Fruit fly (Drosophila melanogaster): Measurements from ENCODE around the gene Pglym78.
A peak's percentile ranks its signal among the peaks of the same experiment; 100 is the strongest.

Pglym78 gene

DNA sequence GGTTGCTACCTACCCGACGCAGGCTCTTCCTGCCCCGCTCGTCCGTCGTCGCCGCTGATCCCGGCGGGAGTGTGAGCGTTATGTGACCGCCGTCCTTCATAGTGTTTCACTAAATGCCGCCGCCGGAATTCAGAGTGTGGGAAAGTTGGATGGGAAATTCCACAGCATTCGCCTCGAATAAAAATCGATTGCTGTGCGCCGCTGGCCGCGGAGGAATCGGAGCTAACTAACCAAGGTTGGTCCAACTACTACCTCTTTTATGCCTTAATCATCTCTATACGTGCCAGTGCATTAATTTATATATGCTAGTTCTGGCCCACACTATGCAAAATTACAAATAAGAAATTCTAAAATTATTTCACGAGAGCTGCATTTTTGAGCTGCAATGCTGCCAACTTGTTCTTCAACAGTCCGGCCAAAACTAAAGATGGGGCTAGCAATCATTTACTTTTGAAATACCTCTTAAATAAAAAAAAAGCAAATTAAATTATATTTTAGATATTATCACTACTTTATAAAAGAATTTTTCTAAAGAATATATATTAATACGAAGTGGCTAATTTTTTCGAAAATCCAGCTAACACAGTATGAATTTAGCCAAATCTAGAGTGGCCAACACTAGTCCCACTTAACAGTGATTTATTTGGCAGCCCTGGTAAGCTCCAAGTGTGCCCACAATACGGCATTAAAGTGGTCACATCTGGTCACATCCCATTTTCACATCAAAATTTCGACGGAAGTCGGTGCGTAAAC is 35.5 kb upstream of the Pglym78 start, which contains the start of the genes alpha-Man-Ib and Pdhb (continued):
- TF ChIP-seq Vsx1 (GFP tag; optimal IDR thresholded peaks at IDR 0.05), result no peak
- peak; percentile 50 for TF ChIP-seq CG13296 (GFP tag; optimal IDR thresholded peaks at IDR 0.05)
- peak; percentile 82 for TF ChIP-seq grau (tag; optimal IDR thresholded peaks at IDR 0.05)
- TF ChIP-seq CG12236 (GFP tag; optimal IDR thresholded peaks at IDR 0.05), result no peak
- TF ChIP-seq CG10959 (GFP tag; IDR thresholded peaks at IDR 0.05), result peak; percentile 33; the same call in 1 of the 2 replicates
- TF ChIP-seq ems (GFP tag; optimal IDR thresholded peaks at IDR 0.05), result peak; percentile 42
- peak; percentile 59 for TF ChIP-seq tup (GFP tag; optimal IDR thresholded peaks at IDR 0.05)
- no peak for TF ChIP-seq pan (optimal IDR thresholded peaks at IDR 0.05)
- peak in 1 of 2 experiments; percentile 77 for TF ChIP-seq pan (GFP tag; optimal IDR thresholded peaks at IDR 0.05 in 1 of 2, IDR thresholded peaks at IDR 0.05 in 1 of 2)
- peak; percentile 75 for TF ChIP-seq fd3F (GFP tag; optimal IDR thresholded peaks at IDR 0.05)
- TF ChIP-seq bcd (GFP tag; optimal IDR thresholded peaks at IDR 0.05), result no peak
- no peak for TF ChIP-seq sqz (GFP tag; optimal IDR thresholded peaks at IDR 0.05)
- TF ChIP-seq CG8089 (GFP tag; optimal IDR thresholded peaks at IDR 0.05), result no peak
- TF ChIP-seq abd-A (tag; optimal IDR thresholded peaks at IDR 0.05), result no peak
- TF ChIP-seq CG17385 (GFP tag; optimal IDR thresholded peaks at IDR 0.05), result peak; percentile 64
- TF ChIP-seq pzg (GFP tag; optimal IDR thresholded peaks at IDR 0.05), result peak; percentile 88
- TF ChIP-seq B-H2 (GFP tag; optimal IDR thresholded peaks at IDR 0.05), result peak; percentile 82
- no peak for TF ChIP-seq Doc2 (GFP tag; IDR thresholded peaks at IDR 0.05)
- peak; percentile 39 for TF ChIP-seq CG18011 (GFP tag; optimal IDR thresholded peaks at IDR 0.05)
- TF ChIP-seq CG2129 (GFP tag; IDR thresholded peaks at IDR 0.05; ENCODE audit: partially characterized antibody), result no peak
- TF ChIP-seq CG12071 (GFP tag; optimal IDR thresholded peaks at IDR 0.05), result no peak
- peak; percentile 4 for TF ChIP-seq MESR4 (GFP tag; optimal IDR thresholded peaks at IDR 0.05)
- peak; percentile 24 for TF ChIP-seq CG2875 (GFP tag; optimal IDR thresholded peaks at IDR 0.05)
- TF ChIP-seq CG12659 (GFP tag; optimal IDR thresholded peaks at IDR 0.05), result peak; percentile 92
- TF ChIP-seq Trl (optimal IDR thresholded peaks at IDR 0.05), result no peak
- peak; percentile 33 for TF ChIP-seq Trl (GFP tag; optimal IDR thresholded peaks at IDR 0.05)
- no peak for TF ChIP-seq CG34376 (GFP tag; optimal IDR thresholded peaks at IDR 0.05)
- TF ChIP-seq CG6254 (GFP tag; optimal IDR thresholded peaks at IDR 0.05), result no peak
- TF ChIP-seq da (GFP tag; optimal IDR thresholded peaks at IDR 0.05), result no peak
- no peak for TF ChIP-seq p53 (GFP tag; optimal IDR thresholded peaks at IDR 0.05)
- TF ChIP-seq CG43689 (GFP tag; IDR thresholded peaks at IDR 0.05), result no peak
- TF ChIP-seq Lim3 (GFP tag; IDR thresholded peaks at IDR 0.05), result 0 out of 2 replicates have a peak, but pooled peaks have one; percentile 16
- TF ChIP-seq CoRest (tag; optimal IDR thresholded peaks at IDR 0.05), result peak; percentile 92
- peak; percentile 10 for TF ChIP-seq slp2 (GFP tag; optimal IDR thresholded peaks at IDR 0.05)
- TF ChIP-seq seq (GFP tag; IDR thresholded peaks at IDR 0.05), result peak; percentile 54; the same call in 1 of the 2 replicates
- TF ChIP-seq zf30C (GFP tag; optimal IDR thresholded peaks at IDR 0.05), result no peak
- TF ChIP-seq Eip74EF (GFP tag; optimal IDR thresholded peaks at IDR 0.05), result no peak
- no peak for TF ChIP-seq CG14860 (GFP tag; IDR thresholded peaks at IDR 0.05; ENCODE audit: partially characterized antibody)
- peak; percentile 36; the same call in 1 of the 2 replicates for TF ChIP-seq rib (GFP tag; IDR thresholded peaks at IDR 0.05)
- TF ChIP-seq pfk (GFP tag; optimal IDR thresholded peaks at IDR 0.05), result peak; percentile 11
- TF ChIP-seq HLH4C (GFP tag; IDR thresholded peaks at IDR 0.05; ENCODE audit: partially characterized antibody), result no peak
- peak; percentile 88 for TF ChIP-seq CG9797 (GFP tag; optimal IDR thresholded peaks at IDR 0.05)
- TF ChIP-seq Bdp1 (GFP tag; optimal IDR thresholded peaks at IDR 0.05), result no peak
- TF ChIP-seq Sox100B (GFP tag; optimal IDR thresholded peaks at IDR 0.05), result no peak
- TF ChIP-seq CG6654 (GFP tag; optimal IDR thresholded peaks at IDR 0.05), result peak; percentile 5
- TF ChIP-seq mirr (GFP tag; optimal IDR thresholded peaks at IDR 0.05), result no peak
- peak; percentile 63 for TF ChIP-seq Fer1 (GFP tag; optimal IDR thresholded peaks at IDR 0.05)
- TF ChIP-seq Bgb (GFP tag; IDR thresholded peaks at IDR 0.05; ENCODE audit: partially characterized antibody), result no peak
- TF ChIP-seq CG10654 (GFP tag; optimal IDR thresholded peaks at IDR 0.05), result peak; percentile 73

Data from whole organism, embryonic.